Fruit fly (Drosophila melanogaster): ENCODE data around the gene CG32500.

The CG32500 gene

dm6 chrX:21593907-21594306, 29.6 kb downstream of the CG32500 start (continued):
- TF ChIP-seq CG31388 (GFP tag; optimal IDR thresholded peaks at IDR 0.05) (peak; percentile 65), CG10462 (GFP tag; optimal IDR thresholded peaks at IDR 0.05) (peak; percentile 53), unc-4 (GFP tag; IDR thresholded peaks at IDR 0.05; ENCODE audit: partially characterized antibody) (no peak), CG6765 (GFP tag; optimal IDR thresholded peaks at IDR 0.05) (no peak), shn (GFP tag; optimal IDR thresholded peaks at IDR 0.05) (peak; percentile 65), gt (GFP tag; IDR thresholded peaks at IDR 0.05) (peak; percentile 51; the same call in 1 of the 2 replicates), CG4854 (GFP tag; optimal IDR thresholded peaks at IDR 0.05) (peak; percentile 56), Hsf (GFP tag; optimal IDR thresholded peaks at IDR 0.05) (peak; percentile 86), CG10979 (tag; optimal IDR thresholded peaks at IDR 0.05) (peak; percentile 94), D19A (tag; optimal IDR thresholded peaks at IDR 0.05) (peak; percentile 85), inv (GFP tag; IDR thresholded peaks at IDR 0.05; ENCODE audit: partially characterized antibody) (no peak), CG7357 (GFP tag; IDR thresholded peaks at IDR 0.05) (peak; percentile 77), gfzf (GFP tag; optimal IDR thresholded peaks at IDR 0.05) (no peak), Oaz (GFP tag; IDR thresholded peaks at IDR 0.05) (0 out of 2 replicates have a peak, but pooled peaks have one; percentile 26), CG12219 (GFP tag; optimal IDR thresholded peaks at IDR 0.05) (peak; percentile 78), CG2199 (GFP tag; IDR thresholded peaks at IDR 0.05) (peak; percentile 76; the same call in 2 of the 3 replicates), Jarid2 (GFP tag; optimal IDR thresholded peaks at IDR 0.05) (peak; percentile 23), CG2202 (tag; optimal IDR thresholded peaks at IDR 0.05) (peak; percentile 71), CG1792 (GFP tag; optimal IDR thresholded peaks at IDR 0.05) (peak; percentile 56), CG12155 (GFP tag; optimal IDR thresholded peaks at IDR 0.05) (peak; percentile 64), CG33213 (GFP tag; optimal IDR thresholded peaks at IDR 0.05) (peak; percentile 73), CG2129 (GFP tag; IDR thresholded peaks at IDR 0.05; ENCODE audit: partially characterized antibody) (no peak), bsh (GFP tag; optimal IDR thresholded peaks at IDR 0.05) (peak; percentile 32 to 91), CG11456 (GFP tag; IDR thresholded peaks at IDR 0.05) (peak; percentile 77), CG9609 (GFP tag; optimal IDR thresholded peaks at IDR 0.05) (peak; percentile 80), gro (GFP tag; optimal IDR thresholded peaks at IDR 0.05) (no peak), dm (GFP tag; optimal IDR thresholded peaks at IDR 0.05) (peak; percentile 55), CG12391 (tag; optimal IDR thresholded peaks at IDR 0.05) (peak; percentile 83), CG17829 (tag; optimal IDR thresholded peaks at IDR 0.05) (peak; percentile 93), CG5953 (GFP tag; IDR thresholded peaks at IDR 0.05) (no peak), btn (GFP tag; optimal IDR thresholded peaks at IDR 0.05) (peak; percentile 64), CG1647 (GFP tag; optimal IDR thresholded peaks at IDR 0.05) (peak; percentile 78), Lpt (GFP tag; optimal IDR thresholded peaks at IDR 0.05) (no peak), CG18476 (GFP tag; optimal IDR thresholded peaks at IDR 0.05) (peak; percentile 67), Nf-YA (GFP tag; IDR thresholded peaks at IDR 0.05) (peak; percentile 68), kah (GFP tag; optimal IDR thresholded peaks at IDR 0.05) (peak; percentile 59), rib (GFP tag; IDR thresholded peaks at IDR 0.05) (no peak), oc (tag; optimal IDR thresholded peaks at IDR 0.05) (peak; percentile 66), ftz-f1 (GFP tag; optimal IDR thresholded peaks at IDR 0.05) (no peak), fru (optimal IDR thresholded peaks at IDR 0.05) (no peak), NK7.1 (GFP tag; optimal IDR thresholded peaks at IDR 0.05) (peak; percentile 47), Atf6 (GFP tag; IDR thresholded peaks at IDR 0.05) (peak; percentile 55; the same call in 1 of the 2 replicates), CG15696 (tag; optimal IDR thresholded peaks at IDR 0.05) (peak; percentile 91), CG10366 (GFP tag; IDR thresholded peaks at IDR 0.05) (peak; percentile 73; the same call in 1 of the 2 replicates), Mes4 (GFP tag; optimal IDR thresholded peaks at IDR 0.05) (peak; percentile 84), tna (GFP tag; IDR thresholded peaks at IDR 0.05; ENCODE audit: partially characterized antibody) (no peak), CG7963 (GFP tag; IDR thresholded peaks at IDR 0.05; ENCODE audit: partially characterized antibody) (no peak), CG11247 (GFP tag; IDR thresholded peaks at IDR 0.05) (peak; percentile 73), Hand (GFP tag; optimal IDR thresholded peaks at IDR 0.05) (peak; percentile 7), z (GFP tag; IDR thresholded peaks at IDR 0.05) (0 out of 3 replicates have a peak, but pooled peaks have one; percentile 31), CG17912 (GFP tag; optimal IDR thresholded peaks at IDR 0.05) (peak; percentile 19)

Measured in whole organism, embryonic.